Worm (Caenorhabditis elegans) whole organism, late embryonic: ENCODE data around the gene mpst-1.

Experiments
- che-1 ChIP-seq: sonication (generic microtip); optimal IDR thresholded peaks from 2 replicates; lab custom pipeline; 2016; ENCODE audit warnings: mild to moderate bottlenecking, missing genetic modification characterization, missing compliant biosample characterization
- madf-2 ChIP-seq: sonication (generic microtip); optimal IDR thresholded peaks from 2 replicates; lab custom pipeline; 2017; ENCODE audit warnings: missing genetic modification characterization, missing compliant biosample characterization

DNA sequence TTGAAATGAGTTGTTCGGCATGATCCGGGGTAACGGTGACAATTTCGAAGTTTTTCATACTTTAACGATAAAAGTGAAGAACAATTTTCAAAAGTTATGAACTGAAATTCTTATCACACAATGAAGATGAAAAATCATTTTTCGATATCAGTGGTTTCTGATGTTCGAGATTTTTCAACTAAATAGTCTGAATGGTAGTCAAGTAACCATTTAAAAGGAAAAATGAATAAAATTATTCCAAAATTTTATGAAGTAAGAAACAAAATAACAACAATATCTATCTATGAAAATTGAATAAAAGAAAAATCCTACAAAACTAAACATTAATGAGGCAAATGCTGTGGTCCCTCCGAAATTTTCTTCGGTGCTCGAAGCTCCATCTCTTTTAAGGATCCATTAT lies 1.2 kb downstream of the mpst-1 start, which contains the start of gene D2023.4:
- no peak for TF ChIP-seq che-1 (tag; lab: Kevin White, UChicago)
- TF ChIP-seq madf-2 (tag; lab: Kevin White, UChicago) = no peak
